Worm (Caenorhabditis elegans) whole organism, mixed stage, embryonic: ENCODE measurements around the gene col-89.

Experiments
- lsy-2 ChIP-seq: fragments of 150-350 bp; optimal IDR thresholded peaks from 2 replicates; lab custom pipeline; 2014; ENCODE audit warnings: missing biosample characterization, missing genetic modification characterization
- mls-2 ChIP-seq: sonication (generic microtip); optimal IDR thresholded peaks from 2 replicates; lab custom pipeline; 2016; ENCODE audit warnings: mild to moderate bottlenecking, missing genetic modification characterization, moderate library complexity, missing compliant biosample characterization
- nhr-12 ChIP-seq: fragments of 150-350 bp; optimal IDR thresholded peaks from 2 replicates; lab custom pipeline; 2014; ENCODE audit warnings: missing biosample characterization, missing genetic modification characterization
- nhr-237 ChIP-seq: fragments of 150-350 bp; optimal IDR thresholded peaks from 2 replicates; lab custom pipeline; 2014; ENCODE audit warnings: missing biosample characterization, missing genetic modification characterization
- sem-2 ChIP-seq: fragments of 200-800 bp; sonication (Bioruptor generic); optimal IDR thresholded peaks from 2 replicates; lab custom pipeline; 2018; ENCODE audit warnings: mild to moderate bottlenecking, missing genetic modification characterization, missing compliant biosample characterization
- snpc-4 ChIP-seq: fragments of 150-350 bp; optimal IDR thresholded peaks from 2 replicates; lab custom pipeline; 2014; ENCODE audit warnings: missing biosample characterization, missing genetic modification characterization
- ztf-11 ChIP-seq: fragments of 150-350 bp; optimal IDR thresholded peaks from 2 replicates; lab custom pipeline; 2014; ENCODE audit warnings: missing biosample characterization, missing genetic modification characterization

DNA sequence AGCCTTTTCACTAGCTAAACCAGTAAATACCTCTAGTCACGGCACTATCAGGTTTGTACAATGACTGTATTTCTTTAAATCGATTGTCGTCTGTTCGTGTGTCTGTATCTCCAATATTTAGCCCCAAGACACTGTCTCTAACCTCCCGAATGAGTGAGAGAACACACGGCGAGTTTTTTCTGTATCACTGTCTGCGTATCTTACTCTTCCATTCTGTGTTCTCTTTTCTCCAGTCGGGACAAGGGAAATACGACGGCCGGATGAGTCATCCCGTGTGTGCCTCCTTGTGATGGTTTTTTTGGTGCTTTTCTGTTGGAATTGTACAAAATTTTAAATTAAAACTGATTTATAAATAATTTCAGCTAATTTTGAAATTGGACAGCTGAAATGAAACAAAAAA lies 48.1 kb downstream of the col-89 start:
- TF ChIP-seq ztf-11 (tag; lab: Kevin White, UChicago) (no peak), nhr-237 (peak; percentile 68), lsy-2 (tag; lab: Kevin White, UChicago) (peak; percentile 14), sem-2 (GFP tag; lab: Kevin White, UChicago) (no peak), snpc-4 (tag; lab: Kevin White, UChicago) (no peak), nhr-12 (no peak), mls-2 (tag; lab: Kevin White, UChicago) (no peak)
